Fruit fly (Drosophila melanogaster): ENCODE measurements around the gene nAChRbeta3.

Gene nAChRbeta3

DNA sequence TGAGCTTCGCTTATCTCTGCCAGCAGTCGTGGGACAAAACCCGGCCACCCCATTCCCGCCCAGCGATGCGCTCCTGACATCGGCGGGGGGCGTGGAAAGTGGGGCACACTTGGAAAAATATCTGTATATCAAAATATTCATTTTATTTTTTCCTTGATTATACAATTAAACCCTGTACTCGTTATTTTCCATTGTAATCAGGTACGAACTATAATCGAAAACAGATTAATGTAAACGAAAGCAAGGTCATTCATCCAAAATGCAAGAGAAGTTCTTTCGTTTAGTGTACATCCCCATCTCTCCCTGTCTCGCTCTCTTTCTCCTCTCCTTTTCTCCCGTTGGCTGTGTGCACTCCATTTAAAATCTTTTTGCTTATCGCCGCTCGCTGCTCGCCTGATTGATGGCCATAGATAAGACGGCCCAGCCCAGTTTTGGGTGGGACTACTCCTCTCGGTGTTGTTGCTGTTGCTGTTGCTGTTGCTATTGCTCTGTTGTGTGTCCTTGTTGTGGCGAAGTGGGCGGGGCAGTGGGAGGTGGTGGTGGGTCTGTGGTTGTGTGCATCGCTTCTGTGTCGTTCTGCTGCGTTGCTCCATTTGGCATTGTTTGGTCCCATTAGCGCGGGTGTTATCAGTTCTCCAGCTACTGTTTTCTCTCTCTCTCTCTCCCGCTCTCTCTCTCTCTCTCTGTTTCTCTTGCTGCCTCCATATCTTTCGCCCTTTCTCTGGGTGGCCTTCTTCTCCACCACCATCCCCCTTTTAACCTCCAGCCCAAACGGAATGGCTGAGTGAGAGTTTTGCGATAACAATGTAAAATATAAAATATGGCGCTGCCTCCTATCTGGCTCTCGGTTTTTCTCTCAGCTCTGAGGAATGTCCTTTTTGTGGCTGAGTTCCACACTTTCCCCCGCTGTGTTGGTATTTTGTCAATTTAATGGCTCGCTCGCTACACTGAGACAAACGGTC lies 28.6 kb upstream of the nAChRbeta3 start (continued):
- TF ChIP-seq CG11085 (GFP tag; IDR thresholded peaks at IDR 0.05) (peak; percentile 69), CG18619 (GFP tag; optimal IDR thresholded peaks at IDR 0.05) (peak; percentile 58), CG10274 (GFP tag; optimal IDR thresholded peaks at IDR 0.05) (no peak), CTCF (GFP tag; optimal IDR thresholded peaks at IDR 0.05) (peak; percentile 11), HLH4C (GFP tag; IDR thresholded peaks at IDR 0.05; ENCODE audit: partially characterized antibody) (no peak), Meics (GFP tag; optimal IDR thresholded peaks at IDR 0.05) (peak; percentile 75), org-1 (GFP tag; optimal IDR thresholded peaks at IDR 0.05) (peak; percentile 76), CG11723 (GFP tag; optimal IDR thresholded peaks at IDR 0.05) (peak; percentile 38), HHEX (GFP tag; optimal IDR thresholded peaks at IDR 0.05) (peak; percentile 72), Abd-B (GFP tag; optimal IDR thresholded peaks at IDR 0.05) (peak; percentile 51), CG12299 (tag; optimal IDR thresholded peaks at IDR 0.05) (peak; percentile 54), Hey (tag; optimal IDR thresholded peaks at IDR 0.05) (peak; percentile 4), CG34422 (GFP tag; IDR thresholded peaks at IDR 0.05) (peak; percentile 79; the same call in 2 of the 3 replicates), CG32767 (GFP tag; IDR thresholded peaks at IDR 0.05) (peak; percentile 40; the same call in 1 of the 2 replicates), run (tag; optimal IDR thresholded peaks at IDR 0.05) (peak; percentile 33), toy (GFP tag; IDR thresholded peaks at IDR 0.05) (no peak), tx (GFP tag; optimal IDR thresholded peaks at IDR 0.05) (peak; percentile 44), CG7786 (GFP tag; optimal IDR thresholded peaks at IDR 0.05) (peak; percentile 59), CkIIα-i1 (GFP tag; IDR thresholded peaks at IDR 0.05) (no peak), ham (GFP tag; IDR thresholded peaks at IDR 0.05) (0 out of 2 replicates have a peak, but pooled peaks have one; percentile 16), jing (GFP tag; optimal IDR thresholded peaks at IDR 0.05) (peak; percentile 65), CG10431 (GFP tag; optimal IDR thresholded peaks at IDR 0.05) (no peak), z (GFP tag; IDR thresholded peaks at IDR 0.05) (no peak), mld (GFP tag; IDR thresholded peaks at IDR 0.05; ENCODE audit: partially characterized antibody) (no peak), row (GFP tag; IDR thresholded peaks at IDR 0.05) (peak; percentile 88), pum (GFP tag; optimal IDR thresholded peaks at IDR 0.05) (peak; percentile 50), lov (optimal IDR thresholded peaks at IDR 0.05) (no peak), lov (GFP tag; IDR thresholded peaks at IDR 0.05) (peak; percentile 42; the same call in 1 of the 3 replicates), CG17568 (GFP tag; optimal IDR thresholded peaks at IDR 0.05) (peak; percentile 39), CG4730 (GFP tag; IDR thresholded peaks at IDR 0.05) (peak; percentile 78), gsb-n (tag; optimal IDR thresholded peaks at IDR 0.05) (peak; percentile 77), gro (GFP tag; optimal IDR thresholded peaks at IDR 0.05) (no peak), Ssrp (tag; optimal IDR thresholded peaks at IDR 0.05) (peak; percentile 76), CG12071 (GFP tag; optimal IDR thresholded peaks at IDR 0.05) (peak; percentile 74), CG7556 (GFP tag; optimal IDR thresholded peaks at IDR 0.05) (peak; percentile 80), CG18011 (GFP tag; optimal IDR thresholded peaks at IDR 0.05) (peak; percentile 51), gt (GFP tag; IDR thresholded peaks at IDR 0.05) (peak; percentile 47; the same call in 1 of the 2 replicates), Mrtf (GFP tag; IDR thresholded peaks at IDR 0.05) (0 out of 3 replicates have a peak, but pooled peaks have one; percentile 69), CG3065 (GFP tag; optimal IDR thresholded peaks at IDR 0.05) (peak; percentile 39), phol (tag; optimal IDR thresholded peaks at IDR 0.05) (peak; percentile 86), chinmo (GFP tag; IDR thresholded peaks at IDR 0.05; ENCODE audit: partially characterized antibody) (peak; percentile 70; the same call in 1 of the 4 replicates), cato (GFP tag; optimal IDR thresholded peaks at IDR 0.05; ENCODE audit: borderline replicate concordance) (peak; percentile 58), Fer3 (tag; optimal IDR thresholded peaks at IDR 0.05) (peak; percentile 64), CG15073 (GFP tag; optimal IDR thresholded peaks at IDR 0.05) (peak; percentile 24), Ada2b (GFP tag; IDR thresholded peaks at IDR 0.05) (peak; percentile 76), ewg (GFP tag; optimal IDR thresholded peaks at IDR 0.05) (peak; percentile 69), ash1 (GFP tag; optimal IDR thresholded peaks at IDR 0.05) (no peak), CG11398 (GFP tag; optimal IDR thresholded peaks at IDR 0.05) (peak; percentile 32), Aef1 (GFP tag; IDR thresholded peaks at IDR 0.05) (peak; percentile 51; the same call in 2 of the 3 replicates)

Data from whole organism, embryonic.